Worm (Caenorhabditis elegans) whole organism, L2 larva: ENCODE data around the gene F41E6.1.

Experiments
- fos-1 ChIP-seq: fragments of 150-350 bp; optimal IDR thresholded peaks from 2 replicates; lab custom pipeline; 2014; ENCODE audit warnings: missing biosample characterization, missing genetic modification characterization
- lsy-2 ChIP-seq, 2 experiments: fragments of 150-350 bp in 1 of 2; sonication (generic microtip) in 1 of 2; optimal IDR thresholded peaks; 2 replicates each; lab custom pipeline; 2014 to 2017; ENCODE audit warnings: missing biosample characterization in 2 of 2, missing genetic modification characterization in 2 of 2
- nhr-12 ChIP-seq: fragments of 150-350 bp; optimal IDR thresholded peaks from 2 replicates; lab custom pipeline; 2014; ENCODE audit warnings: missing biosample characterization, missing genetic modification characterization

ce11 chrV:8601420-8601819 lies 21.0 kb upstream of the F41E6.1 start, which contains the start of gene F41E6.8:
- TF ChIP-seq nhr-12 (tag; lab: Kevin White, UChicago): no peak
- TF ChIP-seq fos-1: no peak
- no peak for TF ChIP-seq lsy-2 (tag; optimal IDR thresholded peaks at IDR 0.05; lab: Kevin White, UChicago)
